Fruit fly (Drosophila melanogaster) whole organism, embryonic: ENCODE data around the gene CG13038.

Experiments
- B-H1 ChIP-seq: fragments of 200-800 bp; sonication (Bioruptor generic); IDR thresholded peaks from 3 replicates; pipeline ENCODE4 v1.3.6; 2022; ENCODE audit warnings: missing biosample characterization, missing genetic modification characterization
- CG10147 ChIP-seq: fragments of 200-800 bp; sonication (Bioruptor generic); optimal IDR thresholded peaks from 2 replicates; lab custom pipeline; 2019; ENCODE audit warnings: missing biosample characterization, mild to moderate bottlenecking, missing genetic modification characterization, moderate library complexity
- CG10366 ChIP-seq: fragments of 200-800 bp; sonication (Bioruptor generic); IDR thresholded peaks from 2 replicates; pipeline ENCODE4 v1.3.6; 2022; ENCODE audit warnings: missing biosample characterization, missing genetic modification characterization
- CG13894 ChIP-seq: fragments of 200-800 bp; sonication (Bioruptor generic); optimal IDR thresholded peaks from 3 replicates; lab custom pipeline; 2018; ENCODE audit warnings: missing biosample characterization, mild to moderate bottlenecking, missing genetic modification characterization, moderate library complexity
- CG17361 ChIP-seq: fragments of 200-800 bp; sonication (Bioruptor generic); IDR thresholded peaks from 3 replicates; pipeline ENCODE4 v1.3.6; 2022; ENCODE audit warnings: missing biosample characterization, missing genetic modification characterization
- CG1832 ChIP-seq: fragments of 200-800 bp; sonication (Bioruptor generic); optimal IDR thresholded peaks from 2 replicates; lab custom pipeline; 2017; ENCODE audit warnings: missing biosample characterization, mild to moderate bottlenecking, missing genetic modification characterization, inconsistent platforms
- CG2129 ChIP-seq: fragments of 200-800 bp; sonication (Bioruptor generic); IDR thresholded peaks from 2 replicates; pipeline ENCODE4 v1.3.6; 2022; ENCODE audit warnings: missing biosample characterization, missing genetic modification characterization; ENCODE audit not compliant: partially characterized antibody
- CG30403 ChIP-seq: fragments of 200-800 bp; sonication (Bioruptor generic); optimal IDR thresholded peaks from 3 replicates; lab custom pipeline; 2016; ENCODE audit warnings: missing biosample characterization, missing genetic modification characterization
- CG31224 ChIP-seq: fragments of 200-800 bp; sonication (Bioruptor generic); IDR thresholded peaks from 2 replicates; pipeline ENCODE4 v1.3.6; 2022; ENCODE audit warnings: missing biosample characterization, missing genetic modification characterization
- CG32767 ChIP-seq: fragments of 200-800 bp; sonication (Bioruptor generic); IDR thresholded peaks from 2 replicates; pipeline ENCODE4 v1.3.6; 2022; ENCODE audit warnings: missing biosample characterization, missing genetic modification characterization
- CG3838 ChIP-seq: fragments of 200-800 bp; sonication (Bioruptor generic); optimal IDR thresholded peaks from 3 replicates; lab custom pipeline; 2016; ENCODE audit warnings: missing biosample characterization, missing genetic modification characterization
- CG42726 ChIP-seq: fragments of 200-800 bp; sonication (Bioruptor generic); IDR thresholded peaks from 2 replicates; pipeline ENCODE4 v1.3.6; 2022; ENCODE audit warnings: missing biosample characterization, missing genetic modification characterization; ENCODE audit not compliant: partially characterized antibody
- CG4820 ChIP-seq: fragments of 200-800 bp; sonication (Bioruptor generic); optimal IDR thresholded peaks from 3 replicates; lab custom pipeline; 2016; ENCODE audit warnings: missing biosample characterization, missing genetic modification characterization
- CG5180 ChIP-seq: fragments of 200-800 bp; sonication (Bioruptor generic); optimal IDR thresholded peaks from 3 replicates; lab custom pipeline; 2017; ENCODE audit warnings: missing biosample characterization, missing genetic modification characterization, mild to moderate bottlenecking, moderate library complexity, missing genetic modification reagents
- CG7839 ChIP-seq: fragments of 200-800 bp; sonication (Bioruptor generic); optimal IDR thresholded peaks from 3 replicates; lab custom pipeline; 2018; ENCODE audit warnings: missing biosample characterization, mild to moderate bottlenecking, missing genetic modification characterization, moderate library complexity
- CG9727 ChIP-seq: fragments of 200-800 bp; sonication (Bioruptor generic); optimal IDR thresholded peaks from 3 replicates; lab custom pipeline; 2017; ENCODE audit warnings: missing biosample characterization, mild to moderate bottlenecking, missing genetic modification characterization
- CTCF ChIP-seq: fragments of 200-800 bp; sonication (Bioruptor generic); optimal IDR thresholded peaks from 2 replicates; lab custom pipeline; 2017; ENCODE audit warnings: missing biosample characterization, mild to moderate bottlenecking, missing genetic modification characterization, moderate library complexity
- Deaf1 ChIP-seq: fragments of 200-800 bp; optimal IDR thresholded peaks from 3 replicates; lab custom pipeline; 2019; ENCODE audit warnings: missing biosample characterization, mild to moderate bottlenecking, missing genetic modification characterization, moderate library complexity
- Fer2 ChIP-seq: fragments of 200-800 bp; sonication (Bioruptor generic); optimal IDR thresholded peaks from 2 replicates; lab custom pipeline; 2018; ENCODE audit warnings: missing biosample characterization, mild to moderate bottlenecking, missing genetic modification characterization, moderate library complexity
- Gug ChIP-seq: fragments of 200-800 bp; sonication (Bioruptor generic); IDR thresholded peaks from 4 replicates; pipeline ENCODE4 v1.3.6; 2022; ENCODE audit warnings: missing biosample characterization, missing genetic modification characterization
- Hand ChIP-seq: fragments of 200-800 bp; sonication (Bioruptor generic); optimal IDR thresholded peaks from 2 replicates; lab custom pipeline; 2017; ENCODE audit warnings: mild to moderate bottlenecking, missing biosample characterization, missing genetic modification reagents, missing genetic modification characterization
- Hr51 ChIP-seq, 2 experiments: fragments of 200-800 bp; sonication (Bioruptor generic); optimal IDR thresholded peaks; 2 replicates in 1 of 2; 3 replicates in 1 of 2; lab custom pipeline; 2016 to 2018; ENCODE audit warnings: missing biosample characterization in 2 of 2, missing genetic modification characterization in 2 of 2, mild to moderate bottlenecking in 1 of 2, moderate library complexity in 1 of 2
- Kr ChIP-seq: fragments of 200-800 bp; sonication (Bioruptor generic); optimal IDR thresholded peaks from 2 replicates; lab custom pipeline; 2017; ENCODE audit warnings: missing biosample characterization, mild to moderate bottlenecking, missing genetic modification characterization
- Mad ChIP-seq: fragments of 200-800 bp; sonication (Bioruptor generic); optimal IDR thresholded peaks from 2 replicates; lab custom pipeline; 2016; ENCODE audit warnings: missing biosample characterization, missing genetic modification characterization
- Meics ChIP-seq: fragments of 200-800 bp; sonication (Bioruptor generic); optimal IDR thresholded peaks from 2 replicates; lab custom pipeline; 2017; ENCODE audit warnings: missing biosample characterization, mild to moderate bottlenecking, missing genetic modification characterization
- NC2α ChIP-seq: fragments of 200-800 bp; sonication (Bioruptor generic); optimal IDR thresholded peaks from 2 replicates; lab custom pipeline; 2016; ENCODE audit warnings: missing biosample characterization, missing genetic modification characterization
- NFAT ChIP-seq: fragments of 200-800 bp; sonication (Bioruptor generic); IDR thresholded peaks from 2 replicates; pipeline ENCODE4 v1.3.6; 2022; ENCODE audit warnings: missing biosample characterization, missing genetic modification characterization
- Nf-YA ChIP-seq: fragments of 200-800 bp; sonication (Bioruptor generic); IDR thresholded peaks from 2 replicates; pipeline ENCODE4 v1.3.6; 2022; ENCODE audit warnings: missing biosample characterization, missing genetic modification characterization
- Oli ChIP-seq: fragments of 200-800 bp; sonication (Bioruptor generic); optimal IDR thresholded peaks from 2 replicates; lab custom pipeline; 2018; ENCODE audit warnings: missing biosample characterization, mild to moderate bottlenecking, missing genetic modification characterization, moderate library complexity
- Sox102F ChIP-seq: fragments of 200-800 bp; sonication (Bioruptor generic); optimal IDR thresholded peaks from 2 replicates; lab custom pipeline; 2018; ENCODE audit warnings: missing biosample characterization, mild to moderate bottlenecking, missing genetic modification characterization, moderate library complexity
- amos ChIP-seq: fragments of 200-800 bp; sonication (Bioruptor generic); IDR thresholded peaks from 2 replicates; pipeline ENCODE4 v1.3.6; 2022; ENCODE audit warnings: missing biosample characterization, missing genetic modification characterization; ENCODE audit not compliant: partially characterized antibody
- ase ChIP-seq: fragments of 200-800 bp; sonication (Bioruptor generic); IDR thresholded peaks from 3 replicates; pipeline ENCODE4 v1.3.6; 2022; ENCODE audit warnings: missing biosample characterization, missing genetic modification characterization
- ato ChIP-seq: fragments of 200-800 bp; sonication (Bioruptor generic); IDR thresholded peaks from 2 replicates; pipeline ENCODE4 v1.3.6; 2022; ENCODE audit warnings: missing biosample characterization, missing genetic modification characterization; ENCODE audit not compliant: partially characterized antibody
- bigmax ChIP-seq: fragments of 200-800 bp; sonication (Bioruptor generic); optimal IDR thresholded peaks from 2 replicates; lab custom pipeline; 2018; ENCODE audit warnings: missing biosample characterization, mild to moderate bottlenecking, missing genetic modification characterization
- crp ChIP-seq, 2 experiments: fragments of 200-800 bp; sonication (Bioruptor generic); optimal IDR thresholded peaks; 2 replicates in 1 of 2; 3 replicates in 1 of 2; lab custom pipeline; 2017; ENCODE audit warnings: missing biosample characterization in 2 of 2, missing genetic modification characterization in 2 of 2, mild to moderate bottlenecking in 1 of 2, moderate library complexity in 1 of 2
- dmrt99B ChIP-seq: fragments of 200-800 bp; sonication (Bioruptor generic); optimal IDR thresholded peaks from 2 replicates; lab custom pipeline; 2018; ENCODE audit warnings: missing biosample characterization, mild to moderate bottlenecking, missing genetic modification characterization, moderate library complexity
- exex ChIP-seq: fragments of 200-800 bp; sonication (Bioruptor generic); optimal IDR thresholded peaks from 4 replicates; lab custom pipeline; 2018; ENCODE audit warnings: missing biosample characterization, mild to moderate bottlenecking, missing genetic modification characterization, moderate library complexity
- gsb-n ChIP-seq: fragments of 200-800 bp; sonication (Bioruptor generic); optimal IDR thresholded peaks from 3 replicates; lab custom pipeline; 2018; ENCODE audit warnings: missing biosample characterization, mild to moderate bottlenecking, missing genetic modification characterization
- hbn ChIP-seq: fragments of 200-800 bp; sonication (Bioruptor generic); IDR thresholded peaks from 2 replicates; pipeline ENCODE4 v1.3.6; 2022; ENCODE audit warnings: missing biosample characterization, missing genetic modification characterization; ENCODE audit not compliant: partially characterized antibody
- her ChIP-seq: fragments of 200-800 bp; sonication (Bioruptor generic); optimal IDR thresholded peaks from 2 replicates; lab custom pipeline; 2016; ENCODE audit warnings: missing biosample characterization, missing genetic modification characterization
- lab ChIP-seq: fragments of 200-800 bp; sonication (Bioruptor generic); optimal IDR thresholded peaks from 3 replicates; lab custom pipeline; 2017; ENCODE audit warnings: missing biosample characterization, missing genetic modification characterization, mild to moderate bottlenecking, moderate library complexity, missing genetic modification reagents
- lmd ChIP-seq: fragments of 200-800 bp; sonication (Bioruptor generic); IDR thresholded peaks from 2 replicates; pipeline ENCODE4 v1.3.6; 2022; ENCODE audit warnings: missing biosample characterization, missing genetic modification characterization
- lov ChIP-seq, 2 experiments: fragments of 200-800 bp in 1 of 2; fragments of >200 bp in 1 of 2; sonication (Bioruptor generic) in 1 of 2; IDR thresholded peaks in 1 of 2; optimal IDR thresholded peaks in 1 of 2; 2 replicates in 1 of 2; 3 replicates in 1 of 2; pipeline versions ENCODE4 v1.3.6 to Lab custom; 2017 to 2022; ENCODE audit warnings: missing biosample characterization in 1 of 2, missing genetic modification characterization in 1 of 2
- mirr ChIP-seq: fragments of 200-800 bp; sonication (Bioruptor generic); optimal IDR thresholded peaks from 3 replicates; lab custom pipeline; 2018; ENCODE audit warnings: missing biosample characterization, mild to moderate bottlenecking, missing genetic modification characterization
- nerfin-2 ChIP-seq: fragments of 200-800 bp; sonication (Bioruptor generic); IDR thresholded peaks from 2 replicates; pipeline ENCODE4 v1.3.6; 2022; ENCODE audit warnings: missing biosample characterization, missing genetic modification characterization; ENCODE audit not compliant: partially characterized antibody
- phol ChIP-seq: fragments of 200-800 bp; sonication (Bioruptor generic); optimal IDR thresholded peaks from 3 replicates; lab custom pipeline; 2018; ENCODE audit warnings: missing biosample characterization, mild to moderate bottlenecking, missing genetic modification characterization, moderate library complexity
- sim ChIP-seq: fragments of 200-800 bp; sonication (Bioruptor generic); IDR thresholded peaks from 2 replicates; pipeline ENCODE4 v1.3.6; 2022; ENCODE audit warnings: missing biosample characterization, missing genetic modification characterization
- sna ChIP-seq: fragments of 200-800 bp; sonication (Bioruptor generic); IDR thresholded peaks from 2 replicates; pipeline ENCODE4 v1.3.6; 2022; ENCODE audit warnings: missing biosample characterization, missing genetic modification characterization; ENCODE audit not compliant: partially characterized antibody

Gene CG13038

DNA sequence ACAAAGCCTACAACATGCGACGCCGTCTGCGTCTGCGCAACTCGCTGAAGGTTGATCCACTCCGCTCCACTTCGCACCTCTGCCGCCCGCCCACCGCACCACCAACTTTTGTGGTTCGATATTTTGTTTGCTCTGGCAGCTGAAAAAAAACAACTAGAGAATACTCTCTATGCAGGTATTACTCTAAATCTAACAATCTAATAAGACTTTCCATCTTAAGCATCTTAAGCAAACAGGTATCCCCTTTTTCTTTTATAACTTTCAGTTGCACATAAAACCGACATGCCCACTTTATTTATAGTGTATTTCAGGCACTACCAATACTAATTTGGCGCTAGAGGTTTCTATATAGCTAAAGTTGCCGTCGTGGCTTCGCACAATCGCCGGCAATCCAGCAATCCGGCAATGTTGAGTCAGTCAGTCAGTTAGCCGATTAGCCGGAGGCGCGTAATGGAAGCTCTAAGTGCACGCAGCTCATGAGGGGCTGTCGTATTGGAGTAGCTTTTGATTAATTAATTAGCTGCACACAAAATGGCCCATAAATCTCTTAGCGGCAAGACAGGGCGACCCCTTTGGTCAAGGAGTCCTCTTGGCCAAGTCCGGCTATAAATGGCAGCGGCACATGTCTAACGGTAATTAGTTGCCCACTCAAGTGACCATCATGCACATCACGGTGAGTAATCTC, 656 bp upstream of the CG13038 start, which contains the start of gene CG13058 (continued):
- TF ChIP-seq amos (GFP tag; lab: Robert Waterston, UW) = no peak
- no peak for TF ChIP-seq B-H1 (GFP tag; lab: Robert Waterston, UW)
- TF ChIP-seq Meics (GFP tag; lab: Kevin White, UChicago) = peak; percentile 61
- peak in 1 of 2 experiments; percentile 86 for TF ChIP-seq Hr51 (GFP tag; optimal IDR thresholded peaks at IDR 0.05; lab: Kevin White, UChicago)
- peak; percentile 3 for TF ChIP-seq Hand (GFP tag; lab: Kevin White, UChicago)
- TF ChIP-seq CG9727 (GFP tag; lab: Kevin White, UChicago) = peak; percentile 38
- TF ChIP-seq NFAT = no peak
- TF ChIP-seq exex (tag; lab: Kevin White, UChicago) = no peak
- no peak for TF ChIP-seq NC2α (GFP tag; lab: Kevin White, UChicago)
- TF ChIP-seq CG10147 (GFP tag; lab: Kevin White, UChicago) = peak; percentile 60
- peak; percentile 71 for TF ChIP-seq CG7839 (tag; lab: Kevin White, UChicago)
- peak; percentile 60; the same call in 2 of the 3 replicates for TF ChIP-seq CG17361 (GFP tag; lab: Robert Waterston, UW)
- no peak for TF ChIP-seq hbn (GFP tag; lab: Robert Waterston, UW)
- no peak for TF ChIP-seq nerfin-2 (GFP tag; lab: Robert Waterston, UW)
- no peak for TF ChIP-seq Kr (GFP tag; lab: Kevin White, UChicago)
- no peak for TF ChIP-seq CG42726 (GFP tag; lab: Robert Waterston, UW)
- TF ChIP-seq CG10366 (GFP tag; lab: Robert Waterston, UW) = peak; percentile 87
- TF ChIP-seq CG5180 = peak; percentile 57
- TF ChIP-seq Fer2 (tag; lab: Kevin White, UChicago) = no peak
- no peak for TF ChIP-seq bigmax (GFP tag; lab: Kevin White, UChicago)
- no peak for TF ChIP-seq lov (optimal IDR thresholded peaks at IDR 0.05; lab: Kevin White, UChicago)
- no peak for TF ChIP-seq lov (GFP tag; IDR thresholded peaks at IDR 0.05; lab: Robert Waterston, UW)
- peak; percentile 77 for TF ChIP-seq dmrt99B
- no peak for TF ChIP-seq CTCF (GFP tag; lab: Kevin White, UChicago)
- no peak for TF ChIP-seq CG1832 (GFP tag; lab: Kevin White, UChicago)
- TF ChIP-seq Nf-YA (GFP tag; lab: Robert Waterston, UW) = peak; percentile 54
- TF ChIP-seq mirr (GFP tag; lab: Kevin White, UChicago) = no peak
- no peak for TF ChIP-seq Gug (GFP tag; lab: Robert Waterston, UW)
- TF ChIP-seq Mad (GFP tag; lab: Kevin White, UChicago) = peak; percentile 22
- TF ChIP-seq CG4820 (GFP tag; lab: Kevin White, UChicago) = peak; percentile 57
- peak; percentile 75 for TF ChIP-seq Sox102F (GFP tag; lab: Kevin White, UChicago)
- peak; percentile 83 for TF ChIP-seq lab (GFP tag; lab: Kevin White, UChicago)
- TF ChIP-seq CG30403 (GFP tag; lab: Kevin White, UChicago) = peak; percentile 61
- TF ChIP-seq sim = no peak
- TF ChIP-seq her (GFP tag; lab: Kevin White, UChicago) = peak; percentile 2
- peak; percentile 71; the same call in 1 of the 2 replicates for TF ChIP-seq CG32767 (GFP tag; lab: Robert Waterston, UW)
- peak; percentile 53 for TF ChIP-seq CG13894 (tag; lab: Kevin White, UChicago)
- peak; percentile 74 for TF ChIP-seq Oli (tag; lab: Kevin White, UChicago)
- TF ChIP-seq ato (GFP tag; lab: Robert Waterston, UW) = no peak
- TF ChIP-seq lmd (GFP tag; lab: Robert Waterston, UW) = peak; percentile 67
- TF ChIP-seq phol (tag; lab: Kevin White, UChicago) = no peak
- no peak for TF ChIP-seq sna (GFP tag; lab: Robert Waterston, UW)
- TF ChIP-seq CG3838 = peak; percentile 18
- TF ChIP-seq gsb-n (tag; lab: Kevin White, UChicago) = no peak
- TF ChIP-seq CG2129 (GFP tag; lab: Robert Waterston, UW) = no peak
- TF ChIP-seq Deaf1 (tag; lab: Kevin White, UChicago) = no peak
- no peak for TF ChIP-seq CG31224 (GFP tag; lab: Robert Waterston, UW)
- TF ChIP-seq ase = no peak
- TF ChIP-seq crp (GFP tag; optimal IDR thresholded peaks at IDR 0.05; lab: Kevin White, UChicago) = peak in 1 of 2 experiments; percentile 15
